Worm (Caenorhabditis elegans): ENCODE data around the gene ZC262.2.
A peak's percentile ranks its signal among the peaks of the same experiment; 100 is the strongest.

Gene ZC262.2

ce11 chrIII:8308238-8308637, 23.6 kb upstream of the ZC262.2 start, which contains the start of gene F10E9.4:
Gene F10E9.4 (plus strand): TSS chrIII:8308538.
- no peak for TF ChIP-seq tbp1 (GFP tag; optimal IDR thresholded peaks at IDR 0.05)
- no peak for TF ChIP-seq let-607 (tag; optimal IDR thresholded peaks at IDR 0.05)

- TF ChIP-seq C06A6.2 (GFP tag; conservative IDR thresholded peaks at IDR 0.05) (no peak), F33H1.4 (GFP tag; IDR thresholded peaks at IDR 0.05) (0 out of 2 replicates have a peak, but pooled peaks have one; percentile 12)
These were observed 21.4 kb upstream of the ZC262.2 start, which contains the start of gene F10E9.3 for ce11 chrIII:8310239-8311057. Gene F10E9.3 (plus strand): TSS chrIII:8311007.

ce11 chrIII:8312393-8312792, 19.5 kb upstream of the ZC262.2 start, which contains the start of gene F10E9.2:
Gene F10E9.2 (plus strand): TSS chrIII:8312693.
- TF ChIP-seq Y67H2A.10 (GFP tag; conservative IDR thresholded peaks at IDR 0.05): no peak
- no peak for TF ChIP-seq C17E4.6 (GFP tag; IDR thresholded peaks at IDR 0.05)
- no peak for TF ChIP-seq hlh-26 (GFP tag; conservative IDR thresholded peaks at IDR 0.05)
- no peak for TF ChIP-seq madf-8 (GFP tag; conservative IDR thresholded peaks at IDR 0.05)
- no peak for TF ChIP-seq fkh-3 (tag; optimal IDR thresholded peaks at IDR 0.05)
- TF ChIP-seq madf-10 (tag; optimal IDR thresholded peaks at IDR 0.05): no peak
- no peak for TF ChIP-seq ceh-79 (tag; optimal IDR thresholded peaks at IDR 0.05)

ce11 chrIII:8318488-8318887, 13.4 kb upstream of the ZC262.2 start, which contains the start of gene sas-4:
Gene sas-4 (minus strand): TSS chrIII:8318588.
- TF ChIP-seq Y53F4B.3 (GFP tag; IDR thresholded peaks at IDR 0.05) (no peak), ceh-40 (GFP tag; IDR thresholded peaks at IDR 0.05) (no peak), ztf-3 (GFP tag; optimal IDR thresholded peaks at IDR 0.05) (no peak), F33H1.4 (GFP tag; IDR thresholded peaks at IDR 0.05) (no peak), nfya-2 (GFP tag; IDR thresholded peaks at IDR 0.05) (no peak), nhr-80 (tag; optimal IDR thresholded peaks at IDR 0.05) (no peak), F49E8.2 (tag; optimal IDR thresholded peaks at IDR 0.05; ENCODE audit: insufficient read depth) (no peak), madf-8 (GFP tag; conservative IDR thresholded peaks at IDR 0.05) (no peak), ccch-3 (GFP tag; optimal IDR thresholded peaks at IDR 0.05) (no peak), athp-1 (tag; optimal IDR thresholded peaks at IDR 0.05) (no peak)

ce11 chrIII:8319100-8319499, 12.8 kb upstream of the ZC262.2 start, which contains the start of gene F10E9.11:
Gene F10E9.11 (minus strand): TSS chrIII:8319260.
- TF ChIP-seq ztf-25 (GFP tag; IDR thresholded peaks at IDR 0.05) (0 out of 2 replicates have a peak, but pooled peaks have one; percentile 55), nhr-80 (tag; optimal IDR thresholded peaks at IDR 0.05) (no peak), lin-35 (GFP tag; optimal IDR thresholded peaks at IDR 0.05) (peak; percentile 11 to 68 (median 28)), F57C9.4 (tag; optimal IDR thresholded peaks at IDR 0.05) (no peak), madf-3 (GFP tag; IDR thresholded peaks at IDR 0.05) (peak; percentile 85; the same call in 1 of the 2 replicates), attf-6 (GFP tag; IDR thresholded peaks at IDR 0.05) (no peak), madf-10 (tag; optimal IDR thresholded peaks at IDR 0.05) (peak; percentile 66), snpc-4 (GFP tag; optimal IDR thresholded peaks at IDR 0.05) (no peak), snpc-4 (tag; optimal IDR thresholded peaks at IDR 0.05) (peak in 2 of 4 experiments; percentile 37 to 56), lin-54 (GFP tag; optimal IDR thresholded peaks at IDR 0.05) (peak; percentile 94), athp-1 (tag; optimal IDR thresholded peaks at IDR 0.05) (peak; percentile 76), atf-7 (tag; optimal IDR thresholded peaks at IDR 0.05) (no peak), snpc-1.3 (tag; optimal IDR thresholded peaks at IDR 0.05; ENCODE audit: insufficient read depth) (peak; percentile 43), Y67H2A.10 (GFP tag; conservative IDR thresholded peaks at IDR 0.05) (no peak; the same call in 1 of the 2 replicates), hsf-1 (GFP tag; IDR thresholded peaks at IDR 0.05) (0 out of 2 replicates have a peak, but pooled peaks have one; percentile 5), repo-1 (tag; optimal IDR thresholded peaks at IDR 0.05) (no peak), ekl-4 (GFP tag; IDR thresholded peaks at IDR 0.05) (peak; percentile 62), ztf-18 (tag; optimal IDR thresholded peaks at IDR 0.05) (peak; percentile 39), ztf-6 (GFP tag; IDR thresholded peaks at IDR 0.05) (peak; percentile 72; the same call in 1 of the 2 replicates), Y56A3A.18 (GFP tag; IDR thresholded peaks at IDR 0.05) (no peak), lin-40 (tag; optimal IDR thresholded peaks at IDR 0.05) (peak; percentile 42), ama-1 (optimal IDR thresholded peaks at IDR 0.05) (no peak), ama-1 (GFP tag; optimal IDR thresholded peaks at IDR 0.05) (no peak), let-526 (GFP tag; IDR thresholded peaks at IDR 0.05) (peak; percentile 81)
